Fruit fly (Drosophila melanogaster) whole organism, embryonic: ENCODE results near the gene RpS2.

Experiments used
- Awh ChIP-seq: fragments of 200-800 bp; sonication (Bioruptor generic); IDR thresholded peaks from 2 replicates; pipeline ENCODE4, ENCODE4 v1.3.6; 2022; ENCODE audit warnings: missing biosample characterization, missing genetic modification characterization
- B-H2 ChIP-seq: fragments of 200-800 bp; sonication (Bioruptor generic); optimal IDR thresholded peaks from 2 replicates; lab custom pipeline; 2018; ENCODE audit warnings: missing biosample characterization, mild to moderate bottlenecking, missing genetic modification characterization
- Bdp1 ChIP-seq: fragments of 200-800 bp; sonication (Bioruptor generic); optimal IDR thresholded peaks from 3 replicates; lab custom pipeline; 2016; ENCODE audit warnings: missing biosample characterization, missing genetic modification characterization
- Blimp-1 ChIP-seq: fragments of 200-800 bp; sonication (Bioruptor generic); optimal IDR thresholded peaks from 3 replicates; lab custom pipeline; 2018; ENCODE audit warnings: missing biosample characterization, missing genetic modification characterization, mild to moderate bottlenecking, moderate library complexity, missing genetic modification reagents
- Bteb2 ChIP-seq: fragments of 200-800 bp; sonication (Bioruptor generic); optimal IDR thresholded peaks from 2 replicates; lab custom pipeline; 2016; ENCODE audit warnings: missing biosample characterization, missing genetic modification characterization
- CG10267 ChIP-seq: fragments of 200-800 bp; sonication (Bioruptor generic); optimal IDR thresholded peaks from 2 replicates; lab custom pipeline; 2018; ENCODE audit warnings: missing biosample characterization, mild to moderate bottlenecking, missing genetic modification characterization, moderate library complexity
- CG10366 ChIP-seq: fragments of 200-800 bp; sonication (Bioruptor generic); IDR thresholded peaks from 2 replicates; pipeline ENCODE4 v1.3.6; 2022; ENCODE audit warnings: missing biosample characterization, missing genetic modification characterization
- CG10565 ChIP-seq: fragments of 200-800 bp; sonication (Bioruptor generic); optimal IDR thresholded peaks from 3 replicates; lab custom pipeline; 2016; ENCODE audit warnings: missing biosample characterization, mild to moderate bottlenecking, missing genetic modification characterization
- CG15011 ChIP-seq: fragments of 200-800 bp; sonication (Bioruptor generic); optimal IDR thresholded peaks from 3 replicates; lab custom pipeline; 2018; ENCODE audit warnings: missing biosample characterization, mild to moderate bottlenecking, missing genetic modification characterization
- CG1529 ChIP-seq: fragments of 200-800 bp; sonication (Bioruptor generic); optimal IDR thresholded peaks from 3 replicates; lab custom pipeline; 2018; ENCODE audit warnings: missing biosample characterization, missing genetic modification characterization
- CG15601 ChIP-seq: fragments of 200-800 bp; sonication (Bioruptor generic); optimal IDR thresholded peaks from 3 replicates; lab custom pipeline; 2019; ENCODE audit warnings: missing biosample characterization, mild to moderate bottlenecking, missing genetic modification characterization, moderate library complexity
- CG1832 ChIP-seq: fragments of 200-800 bp; sonication (Bioruptor generic); optimal IDR thresholded peaks from 2 replicates; lab custom pipeline; 2017; ENCODE audit warnings: missing biosample characterization, mild to moderate bottlenecking, missing genetic modification characterization, inconsistent platforms
- CG2889 ChIP-seq: fragments of 200-800 bp; sonication (Bioruptor generic); IDR thresholded peaks from 3 replicates; pipeline ENCODE4 v1.3.6; 2022; ENCODE audit warnings: missing biosample characterization, missing genetic modification characterization
- CG32532 ChIP-seq: fragments of 200-800 bp; sonication (Bioruptor generic); IDR thresholded peaks from 2 replicates; pipeline ENCODE4 v1.3.6; 2022; ENCODE audit warnings: missing biosample characterization, missing genetic modification characterization
- CG3281 ChIP-seq: fragments of 200-800 bp; sonication (Bioruptor generic); optimal IDR thresholded peaks from 3 replicates; lab custom pipeline; 2017; ENCODE audit warnings: missing biosample characterization, mild to moderate bottlenecking, missing genetic modification characterization
- CG33557 ChIP-seq: fragments of 200-800 bp; sonication (Bioruptor generic); optimal IDR thresholded peaks from 2 replicates; lab custom pipeline; 2019; ENCODE audit warnings: missing biosample characterization, mild to moderate bottlenecking, missing genetic modification characterization, moderate library complexity
- CG34224 ChIP-seq: fragments of 200-800 bp; sonication (Bioruptor generic); IDR thresholded peaks from 3 replicates; pipeline ENCODE4 v1.3.6; 2022; ENCODE audit warnings: missing biosample characterization, missing genetic modification characterization; ENCODE audit not compliant: partially characterized antibody
- CG42726 ChIP-seq: fragments of 200-800 bp; sonication (Bioruptor generic); IDR thresholded peaks from 2 replicates; pipeline ENCODE4 v1.3.6; 2022; ENCODE audit warnings: missing biosample characterization, missing genetic modification characterization; ENCODE audit not compliant: partially characterized antibody
- CG4360 ChIP-seq: fragments of 200-800 bp; sonication (Bioruptor generic); IDR thresholded peaks from 2 replicates; pipeline ENCODE4 v1.3.6; 2022; ENCODE audit warnings: missing biosample characterization, missing genetic modification characterization
- CG6689 ChIP-seq: fragments of 200-800 bp; sonication (Bioruptor generic); IDR thresholded peaks from 2 replicates; pipeline ENCODE4 v1.3.6; 2022; ENCODE audit warnings: missing biosample characterization, missing genetic modification characterization
- CG6791 ChIP-seq: fragments of 200-800 bp; sonication (Bioruptor generic); IDR thresholded peaks from 3 replicates; pipeline ENCODE4 v1.3.6; 2022; ENCODE audit warnings: missing biosample characterization, missing genetic modification characterization; ENCODE audit not compliant: partially characterized antibody
- CG9609 ChIP-seq: fragments of 200-800 bp; sonication (Bioruptor generic); optimal IDR thresholded peaks from 3 replicates; lab custom pipeline; 2016; ENCODE audit warnings: missing biosample characterization, missing genetic modification characterization
- CkIIα-i1 ChIP-seq: fragments of 200-800 bp; sonication (Bioruptor generic); IDR thresholded peaks from 2 replicates; pipeline ENCODE4 v1.3.6; 2022; ENCODE audit warnings: missing biosample characterization, missing genetic modification characterization
- Fer1 ChIP-seq: fragments of 200-800 bp; sonication (Bioruptor generic); optimal IDR thresholded peaks from 2 replicates; lab custom pipeline; 2017; ENCODE audit warnings: missing biosample characterization, mild to moderate bottlenecking, missing genetic modification characterization
- Fer3 ChIP-seq: fragments of 200-800 bp; sonication (Bioruptor generic); optimal IDR thresholded peaks from 2 replicates; lab custom pipeline; 2018; ENCODE audit warnings: missing biosample characterization, mild to moderate bottlenecking, missing genetic modification characterization, moderate library complexity
- Hr51 ChIP-seq, 2 experiments: fragments of 200-800 bp; sonication (Bioruptor generic); optimal IDR thresholded peaks; 2 replicates in 1 of 2; 3 replicates in 1 of 2; lab custom pipeline; 2016 to 2018; ENCODE audit warnings: missing biosample characterization in 2 of 2, missing genetic modification characterization in 2 of 2, mild to moderate bottlenecking in 1 of 2, moderate library complexity in 1 of 2
- Mad ChIP-seq: fragments of 200-800 bp; sonication (Bioruptor generic); optimal IDR thresholded peaks from 2 replicates; lab custom pipeline; 2016; ENCODE audit warnings: missing biosample characterization, missing genetic modification characterization
- Med ChIP-seq: fragments of 200-800 bp; sonication (Bioruptor generic); peaks from one replicate; lab custom pipeline; 2016; ENCODE audit warnings: missing biosample characterization, missing genetic modification characterization, mild to moderate bottlenecking, inconsistent platforms, moderate library complexity
- NC2β ChIP-seq: fragments of 200-800 bp; sonication (Bioruptor generic); optimal IDR thresholded peaks from 2 replicates; lab custom pipeline; 2016; ENCODE audit warnings: missing biosample characterization, missing genetic modification characterization
- Nf-YB ChIP-seq: fragments of 200-800 bp; sonication (Bioruptor generic); optimal IDR thresholded peaks from 3 replicates; lab custom pipeline; 2019; ENCODE audit warnings: missing biosample characterization, mild to moderate bottlenecking, missing genetic modification characterization, moderate library complexity
- Ravus ChIP-seq: fragments of 200-800 bp; sonication (Bioruptor generic); IDR thresholded peaks from 2 replicates; pipeline ENCODE4 v1.3.6; 2022; ENCODE audit warnings: missing biosample characterization, missing genetic modification characterization
- Tbp ChIP-seq: fragments of >200 bp; optimal IDR thresholded peaks from 2 replicates; lab custom pipeline; 2018; ENCODE audit warnings: missing biosample characterization, missing genetic modification characterization
- abd-A ChIP-seq: fragments of 200-800 bp; sonication (Bioruptor generic); optimal IDR thresholded peaks from 3 replicates; lab custom pipeline; 2019; ENCODE audit warnings: missing biosample characterization, mild to moderate bottlenecking, missing genetic modification characterization, moderate library complexity
- ato ChIP-seq: fragments of 200-800 bp; sonication (Bioruptor generic); IDR thresholded peaks from 2 replicates; pipeline ENCODE4 v1.3.6; 2022; ENCODE audit warnings: missing biosample characterization, missing genetic modification characterization; ENCODE audit not compliant: partially characterized antibody
- bbx ChIP-seq: fragments of 200-800 bp; sonication (Bioruptor generic); IDR thresholded peaks from 2 replicates; pipeline ENCODE4 v1.3.6; 2022; ENCODE audit warnings: missing biosample characterization, missing genetic modification characterization; ENCODE audit not compliant: partially characterized antibody
- chn ChIP-seq: fragments of 200-800 bp; sonication (Bioruptor generic); optimal IDR thresholded peaks from 2 replicates; lab custom pipeline; 2016; ENCODE audit warnings: missing biosample characterization, missing genetic modification characterization
- dan ChIP-seq: fragments of 200-800 bp; sonication (Bioruptor generic); IDR thresholded peaks from 2 replicates; pipeline ENCODE4 v1.3.6; 2022; ENCODE audit warnings: missing biosample characterization, missing genetic modification characterization
- esg ChIP-seq: fragments of 200-800 bp; sonication (Bioruptor generic); conservative IDR thresholded peaks from 2 replicates; pipeline ENCODE4 v1.3.6; 2022; ENCODE audit warnings: missing biosample characterization, missing genetic modification characterization
- grn ChIP-seq: fragments of 200-800 bp; sonication (Bioruptor generic); optimal IDR thresholded peaks from 3 replicates; lab custom pipeline; 2017; ENCODE audit warnings: missing biosample characterization, missing genetic modification characterization
- kni ChIP-seq: fragments of 200-800 bp; sonication (Bioruptor generic); optimal IDR thresholded peaks from 3 replicates; lab custom pipeline; 2017; ENCODE audit warnings: mild to moderate bottlenecking, missing biosample characterization, missing genetic modification reagents, missing genetic modification characterization
- lbe ChIP-seq: fragments of 200-800 bp; sonication (Bioruptor generic); optimal IDR thresholded peaks from 2 replicates; lab custom pipeline; 2016; ENCODE audit warnings: missing biosample characterization, mild to moderate bottlenecking, missing genetic modification characterization
- pan ChIP-seq, 4 experiments: fragments of >200 bp in 3 of 4; fragments of 200-800 bp in 1 of 4; sonication (Bioruptor generic) in 1 of 4; optimal IDR thresholded peaks in 3 of 4; IDR thresholded peaks in 1 of 4; 2 replicates each; pipeline versions ENCODE4 v1.3.6 to Lab custom; 2017 to 2022; ENCODE audit warnings: missing biosample characterization in 2 of 4, missing genetic modification characterization in 2 of 4, mixed read lengths in 1 of 4
- pho ChIP-seq: fragments of 200-800 bp; sonication (Bioruptor generic); optimal IDR thresholded peaks from 2 replicates; lab custom pipeline; 2016; ENCODE audit warnings: missing biosample characterization, missing genetic modification characterization
- pzg ChIP-seq: fragments of 200-800 bp; sonication (Bioruptor generic); optimal IDR thresholded peaks from 3 replicates; lab custom pipeline; 2018; ENCODE audit warnings: missing biosample characterization, mild to moderate bottlenecking, missing genetic modification characterization, moderate library complexity
- wdn ChIP-seq: fragments of 200-800 bp; sonication (Bioruptor generic); IDR thresholded peaks from 2 replicates; pipeline ENCODE4 v1.3.6; 2022; ENCODE audit warnings: missing biosample characterization, missing genetic modification characterization
- zf30C ChIP-seq: fragments of 200-800 bp; sonication (Bioruptor generic); optimal IDR thresholded peaks from 3 replicates; lab custom pipeline; 2018; ENCODE audit warnings: missing biosample characterization, mild to moderate bottlenecking, missing genetic modification characterization

The RpS2 gene

DNA sequence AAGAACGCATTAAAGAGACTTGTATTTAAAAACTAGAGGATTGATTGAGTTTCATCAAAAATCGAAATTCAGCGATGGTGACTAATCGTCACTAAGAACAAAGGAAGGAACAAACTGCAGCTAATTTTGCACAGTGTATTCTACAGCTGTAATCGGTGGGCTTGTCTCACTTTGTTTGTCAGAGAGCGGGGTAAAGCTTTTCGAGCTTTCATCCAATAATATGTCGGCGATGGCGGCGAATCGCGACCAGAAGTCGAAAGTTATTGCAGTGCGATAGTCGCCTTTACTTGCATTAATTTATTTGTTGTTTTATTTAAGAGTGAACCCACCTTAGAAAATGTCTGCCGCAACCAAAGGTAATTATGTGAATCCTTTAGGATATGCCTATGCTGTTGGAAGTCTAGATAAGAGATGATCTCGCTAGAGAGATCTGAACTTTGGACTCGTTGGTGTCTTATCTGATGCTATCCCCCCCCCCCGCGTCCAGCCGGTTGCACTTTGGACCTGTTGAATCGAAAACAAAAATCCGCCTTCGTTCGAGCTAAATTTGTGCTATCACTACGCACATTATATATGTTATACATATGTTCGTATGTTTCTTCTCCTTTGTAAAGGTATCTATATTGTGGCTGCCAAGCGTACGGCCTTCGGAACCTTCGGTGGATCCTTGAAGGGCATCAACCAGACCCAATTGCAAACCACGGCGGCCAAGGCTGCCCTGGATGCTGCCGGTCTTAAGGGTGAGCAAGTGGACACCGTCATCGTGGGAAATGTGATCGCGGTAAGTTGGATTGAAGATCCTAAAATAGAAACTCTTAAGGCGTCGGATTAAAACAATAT lies 17.9 kb upstream of the RpS2 start, which contains the start of gene yip2 (continued):
- no peak for TF ChIP-seq pan (optimal IDR thresholded peaks at IDR 0.05; lab: Kevin White, UChicago)
- TF ChIP-seq pan (GFP tag; optimal IDR thresholded peaks at IDR 0.05 in 1 of 2, IDR thresholded peaks at IDR 0.05 in 1 of 2) = peak in 1 of 2 experiments; percentile 71
- TF ChIP-seq pho (GFP tag; lab: Kevin White, UChicago) = peak; percentile 58
- peak; percentile 30 for TF ChIP-seq CG15601 (tag; lab: Kevin White, UChicago)
- no peak for TF ChIP-seq wdn (GFP tag; lab: Robert Waterston, UW)
- TF ChIP-seq CG2889 (GFP tag; lab: Robert Waterston, UW) = 0 out of 3 replicates have a peak, but pooled peaks have one; percentile 25
- TF ChIP-seq dan (GFP tag; lab: Robert Waterston, UW) = no peak
- TF ChIP-seq zf30C (GFP tag; lab: Kevin White, UChicago) = peak; percentile 88
- TF ChIP-seq CG32532 (GFP tag; lab: Robert Waterston, UW) = peak; percentile 63; the same call in 1 of the 2 replicates
- TF ChIP-seq Tbp (GFP tag; lab: Kevin White, UChicago) = no peak
- TF ChIP-seq CG42726 (GFP tag; lab: Robert Waterston, UW) = no peak
- no peak; the same call in 1 of the 2 replicates for TF ChIP-seq bbx (GFP tag; lab: Robert Waterston, UW)
- peak; percentile 78 for TF ChIP-seq grn (GFP tag; lab: Kevin White, UChicago)
- no peak for TF ChIP-seq kni
- peak; percentile 58 for TF ChIP-seq Fer3
- TF ChIP-seq Bteb2 (GFP tag; lab: Kevin White, UChicago) = peak; percentile 13
- no peak for TF ChIP-seq abd-A
- peak; percentile 11 for TF ChIP-seq pzg (GFP tag; lab: Kevin White, UChicago)
- peak; percentile 49 for TF ChIP-seq CG6689 (GFP tag; lab: Robert Waterston, UW)
- TF ChIP-seq Fer1 (GFP tag; lab: Kevin White, UChicago) = peak; percentile 72
- TF ChIP-seq CG1529 (GFP tag; lab: Kevin White, UChicago) = peak; percentile 14
- no peak for TF ChIP-seq Bdp1
- peak; percentile 65 for TF ChIP-seq CG10366 (GFP tag; lab: Robert Waterston, UW)
- peak; percentile 20 to 77 for TF ChIP-seq Hr51 (GFP tag; optimal IDR thresholded peaks at IDR 0.05; lab: Kevin White, UChicago)
- peak; percentile 66 for TF ChIP-seq B-H2 (GFP tag; lab: Kevin White, UChicago)
- peak; percentile 29 for TF ChIP-seq Nf-YB (GFP tag; lab: Kevin White, UChicago)
- TF ChIP-seq CG3281 (GFP tag; lab: Kevin White, UChicago) = peak; percentile 57
- TF ChIP-seq CG9609 (GFP tag; lab: Kevin White, UChicago) = peak; percentile 39
- TF ChIP-seq ato (GFP tag; lab: Robert Waterston, UW) = no peak
- TF ChIP-seq CG6791 (GFP tag; lab: Robert Waterston, UW) = no peak

DNA sequence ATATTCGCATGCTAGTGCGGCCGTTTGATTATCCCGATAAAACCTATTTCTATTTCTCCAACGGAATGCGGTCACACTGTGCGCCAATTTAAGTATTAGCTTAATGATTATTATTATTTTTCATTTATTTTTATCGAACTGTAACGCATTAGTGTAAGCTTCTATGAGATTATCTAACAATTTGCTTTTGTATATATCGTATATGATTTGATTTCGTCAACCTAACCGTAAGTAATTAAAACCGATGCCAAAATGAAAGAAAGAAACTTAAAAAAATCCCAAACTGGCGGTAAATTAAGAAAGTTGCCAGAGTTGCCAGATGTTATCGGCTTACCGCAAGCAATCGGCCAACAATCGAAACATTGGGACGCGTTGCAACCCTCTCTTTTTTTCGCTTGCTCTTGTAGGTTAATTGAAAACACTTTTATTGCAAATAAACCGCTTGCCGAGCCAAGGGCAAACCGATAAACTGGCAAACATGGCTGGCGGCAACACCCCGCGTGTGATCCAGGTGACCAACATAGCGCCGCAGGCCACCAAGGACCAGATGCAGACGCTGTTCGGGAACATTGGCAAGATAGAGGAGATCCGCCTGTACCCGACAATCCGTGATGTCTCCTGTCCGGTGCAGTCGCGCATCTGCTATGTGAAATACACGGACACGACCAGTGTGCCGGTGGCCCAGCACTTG lies 15.4 kb upstream of the RpS2 start, which contains the start of the genes Etl1 and Srp54:
Etl1 (minus strand) TSS at position 39 of the 691 bp plus-strand sequence.
Srp54 (plus strand) TSS at position 342 of the 691 bp plus-strand sequence.
- TF ChIP-seq CG15011 = no peak
- TF ChIP-seq CG34224 = no peak
- TF ChIP-seq lbe = no peak
- no peak for TF ChIP-seq chn
- no peak for TF ChIP-seq NC2β (GFP tag; lab: Kevin White, UChicago)
- no peak for TF ChIP-seq CG1832 (GFP tag; lab: Kevin White, UChicago)
- no peak for TF ChIP-seq CkIIα-i1 (GFP tag; lab: Robert Waterston, UW)
- no peak for TF ChIP-seq CG4360 (GFP tag; lab: Robert Waterston, UW)
- TF ChIP-seq CG6689 (GFP tag; lab: Robert Waterston, UW) = no peak
- TF ChIP-seq CG10565 (GFP tag; lab: Kevin White, UChicago) = no peak
- peak; percentile 63 for TF ChIP-seq CG10267
- no peak for TF ChIP-seq Blimp-1
- TF ChIP-seq esg (GFP tag; lab: Robert Waterston, UW) = no peak
- TF ChIP-seq abd-A = no peak
- TF ChIP-seq Mad (GFP tag; lab: Kevin White, UChicago) = no peak
- TF ChIP-seq Awh = no peak
- TF ChIP-seq Med = peak; percentile 66
- TF ChIP-seq Ravus = no peak
- TF ChIP-seq CG33557 (GFP tag; lab: Kevin White, UChicago) = no peak
